Fruit fly (Drosophila melanogaster) whole organism, embryonic: ENCODE data around the gene CG4455.

ENCODE experiments used
- Abd-B ChIP-seq: fragments of 200-800 bp; sonication (Bioruptor generic); optimal IDR thresholded peaks from 2 replicates; lab custom pipeline; 2018; ENCODE audit warnings: missing biosample characterization, mild to moderate bottlenecking, missing genetic modification characterization, moderate library complexity
- CG10321 ChIP-seq: fragments of 200-800 bp; sonication (Bioruptor generic); IDR thresholded peaks from 2 replicates; pipeline ENCODE4 v1.3.6; 2022; ENCODE audit warnings: missing biosample characterization, missing genetic modification characterization
- CG10431 ChIP-seq: fragments of 200-800 bp; sonication (Bioruptor generic); optimal IDR thresholded peaks from 3 replicates; lab custom pipeline; 2018; ENCODE audit warnings: missing biosample characterization, mild to moderate bottlenecking, missing genetic modification characterization
- CG10462 ChIP-seq: fragments of 200-800 bp; sonication (Bioruptor generic); optimal IDR thresholded peaks from 2 replicates; lab custom pipeline; 2016; ENCODE audit warnings: missing biosample characterization, missing genetic modification characterization
- CG11695 ChIP-seq: fragments of 200-800 bp; sonication (Bioruptor generic); IDR thresholded peaks from 3 replicates; pipeline ENCODE4 v1.3.6; 2022; ENCODE audit warnings: missing biosample characterization, missing genetic modification characterization
- CG12155 ChIP-seq: fragments of 200-800 bp; sonication (Bioruptor generic); optimal IDR thresholded peaks from 3 replicates; lab custom pipeline; 2016; ENCODE audit warnings: missing biosample characterization, missing genetic modification characterization
- CG12391 ChIP-seq: fragments of 200-800 bp; sonication (Bioruptor generic); optimal IDR thresholded peaks from 3 replicates; lab custom pipeline; 2018; ENCODE audit warnings: missing biosample characterization, mild to moderate bottlenecking, missing genetic modification characterization, moderate library complexity
- CG13775 ChIP-seq: fragments of 200-800 bp; sonication (Bioruptor generic); optimal IDR thresholded peaks from 3 replicates; lab custom pipeline; 2017; ENCODE audit warnings: missing biosample characterization, mild to moderate bottlenecking, missing genetic modification characterization
- CG14710 ChIP-seq: fragments of 200-800 bp; sonication (Bioruptor generic); optimal IDR thresholded peaks from 3 replicates; lab custom pipeline; 2019; ENCODE audit warnings: missing biosample characterization, mild to moderate bottlenecking, missing genetic modification characterization, moderate library complexity
- CG15696 ChIP-seq: fragments of 200-800 bp; sonication (Bioruptor generic); optimal IDR thresholded peaks from 2 replicates; lab custom pipeline; 2019; ENCODE audit warnings: missing biosample characterization, mild to moderate bottlenecking, missing genetic modification characterization, moderate library complexity
- CG1603 ChIP-seq: fragments of 200-800 bp; sonication (Bioruptor generic); optimal IDR thresholded peaks from 2 replicates; lab custom pipeline; 2019; ENCODE audit warnings: missing biosample characterization, mild to moderate bottlenecking, missing genetic modification characterization, moderate library complexity
- CG2116 ChIP-seq: fragments of 200-800 bp; sonication (Bioruptor generic); optimal IDR thresholded peaks from 3 replicates; lab custom pipeline; 2018; ENCODE audit warnings: missing biosample characterization, mild to moderate bottlenecking, missing genetic modification characterization
- CG2120 ChIP-seq: fragments of 200-800 bp; sonication (Bioruptor generic); optimal IDR thresholded peaks from 3 replicates; lab custom pipeline; 2016; ENCODE audit warnings: missing biosample characterization, missing genetic modification characterization
- CG2199 ChIP-seq: fragments of 200-800 bp; sonication (Bioruptor generic); IDR thresholded peaks from 3 replicates; pipeline ENCODE4 v1.3.6; 2022; ENCODE audit warnings: missing biosample characterization, missing genetic modification characterization
- CG30020 ChIP-seq: fragments of 200-800 bp; optimal IDR thresholded peaks from 2 replicates; lab custom pipeline; 2019; ENCODE audit warnings: missing biosample characterization, mild to moderate bottlenecking, missing genetic modification characterization, moderate library complexity
- CG3065 ChIP-seq: fragments of 200-800 bp; sonication (Bioruptor generic); optimal IDR thresholded peaks from 2 replicates; lab custom pipeline; 2016; ENCODE audit warnings: missing biosample characterization, missing genetic modification characterization
- CG31441 ChIP-seq: fragments of 200-800 bp; sonication (Bioruptor generic); IDR thresholded peaks from 2 replicates; pipeline ENCODE4 v1.3.6; 2022; ENCODE audit warnings: missing biosample characterization, missing genetic modification characterization
- CG42726 ChIP-seq: fragments of 200-800 bp; sonication (Bioruptor generic); IDR thresholded peaks from 2 replicates; pipeline ENCODE4 v1.3.6; 2022; ENCODE audit warnings: missing biosample characterization, missing genetic modification characterization; ENCODE audit not compliant: partially characterized antibody
- CG43689 ChIP-seq: fragments of 200-800 bp; sonication (Bioruptor generic); IDR thresholded peaks from 2 replicates; pipeline ENCODE4 v1.3.6; 2022; ENCODE audit warnings: missing biosample characterization, missing genetic modification characterization
- CG4617 ChIP-seq: fragments of 200-800 bp; sonication (Bioruptor generic); optimal IDR thresholded peaks from 3 replicates; lab custom pipeline; 2016; ENCODE audit warnings: missing biosample characterization, missing genetic modification characterization, borderline replicate concordance
- CG5245 ChIP-seq: fragments of 200-800 bp; sonication (Bioruptor generic); optimal IDR thresholded peaks from 3 replicates; lab custom pipeline; 2016; ENCODE audit warnings: missing biosample characterization, missing genetic modification characterization
- CG6254 ChIP-seq: fragments of 200-800 bp; sonication (Bioruptor generic); optimal IDR thresholded peaks from 3 replicates; lab custom pipeline; 2017; ENCODE audit warnings: mild to moderate bottlenecking, missing biosample characterization, missing genetic modification reagents, missing genetic modification characterization
- CG7786 ChIP-seq: fragments of 200-800 bp; sonication (Bioruptor generic); optimal IDR thresholded peaks from 2 replicates; lab custom pipeline; 2016; ENCODE audit warnings: missing biosample characterization, missing genetic modification characterization
- Chrac-16 ChIP-seq: fragments of 200-800 bp; sonication (Bioruptor generic); optimal IDR thresholded peaks from 3 replicates; lab custom pipeline; 2016; ENCODE audit warnings: missing biosample characterization, missing genetic modification characterization
- Dfd ChIP-seq, 2 experiments: fragments of >200 bp; optimal IDR thresholded peaks; 2 replicates each; lab custom pipeline; 2017; ENCODE audit warnings: missing biosample characterization in 2 of 2, missing genetic modification characterization in 2 of 2
- E2f2 ChIP-seq: fragments of 200-800 bp; sonication (Bioruptor generic); IDR thresholded peaks from 2 replicates; pipeline ENCODE4 v1.3.6; 2022; ENCODE audit warnings: missing biosample characterization, missing genetic modification characterization
- Eip74EF ChIP-seq, 2 experiments: fragments of 200-800 bp in 1 of 2; fragments of >200 bp in 1 of 2; sonication (Bioruptor generic) in 1 of 2; optimal IDR thresholded peaks; 2 replicates each; lab custom pipeline; 2017 to 2019; ENCODE audit warnings: missing biosample characterization in 2 of 2, missing genetic modification characterization in 2 of 2, mild to moderate bottlenecking in 1 of 2, moderate library complexity in 1 of 2
- Elba2 ChIP-seq: fragments of 200-800 bp; sonication (Bioruptor generic); optimal IDR thresholded peaks from 3 replicates; lab custom pipeline; 2016; ENCODE audit warnings: missing biosample characterization, missing genetic modification characterization
- MESR4 ChIP-seq: fragments of 200-800 bp; sonication (Bioruptor generic); optimal IDR thresholded peaks from 2 replicates; lab custom pipeline; 2018; ENCODE audit warnings: missing biosample characterization, mild to moderate bottlenecking, missing genetic modification characterization, moderate library complexity
- Neu2 ChIP-seq: fragments of 200-800 bp; sonication (Bioruptor generic); optimal IDR thresholded peaks from 3 replicates; lab custom pipeline; 2016; ENCODE audit warnings: missing biosample characterization, missing genetic modification characterization, borderline replicate concordance
- Nf-YA ChIP-seq: fragments of 200-800 bp; sonication (Bioruptor generic); IDR thresholded peaks from 2 replicates; pipeline ENCODE4 v1.3.6; 2022; ENCODE audit warnings: missing biosample characterization, missing genetic modification characterization
- Sry-δ ChIP-seq: fragments of 200-800 bp; sonication (Bioruptor generic); optimal IDR thresholded peaks from 2 replicates; lab custom pipeline; 2016; ENCODE audit warnings: missing biosample characterization, missing genetic modification characterization
- Xrp1 ChIP-seq: fragments of 200-800 bp; sonication (Bioruptor generic); IDR thresholded peaks from 2 replicates; pipeline ENCODE4 v1.3.6; 2022; ENCODE audit warnings: missing biosample characterization, missing genetic modification characterization
- YL-1 ChIP-seq: fragments of 200-800 bp; sonication (Bioruptor generic); optimal IDR thresholded peaks from 3 replicates; lab custom pipeline; 2017; ENCODE audit warnings: missing biosample characterization, mild to moderate bottlenecking, missing genetic modification characterization
- al ChIP-seq: fragments of 200-800 bp; sonication (Bioruptor generic); IDR thresholded peaks from 2 replicates; pipeline ENCODE4 v1.3.6; 2022; ENCODE audit warnings: missing biosample characterization, missing genetic modification characterization
- cad ChIP-seq: fragments of >200 bp; optimal IDR thresholded peaks from 2 replicates; lab custom pipeline; 2017; ENCODE audit warnings: missing biosample characterization, missing genetic modification characterization
- chinmo ChIP-seq: fragments of 200-800 bp; sonication (Bioruptor generic); IDR thresholded peaks from 4 replicates; pipeline ENCODE4 v1.3.6; 2022; ENCODE audit warnings: missing biosample characterization, missing genetic modification characterization; ENCODE audit not compliant: partially characterized antibody
- disco-r ChIP-seq: fragments of 200-800 bp; sonication (Bioruptor generic); optimal IDR thresholded peaks from 2 replicates; lab custom pipeline; 2016; ENCODE audit warnings: missing biosample characterization, missing genetic modification characterization
- emc ChIP-seq: fragments of 200-800 bp; sonication (Bioruptor generic); optimal IDR thresholded peaks from 2 replicates; lab custom pipeline; 2016; ENCODE audit warnings: missing biosample characterization, missing genetic modification characterization
- fd102C ChIP-seq: fragments of 200-800 bp; sonication (Bioruptor generic); optimal IDR thresholded peaks from 2 replicates; lab custom pipeline; 2018; ENCODE audit warnings: missing biosample characterization, mild to moderate bottlenecking, missing genetic modification characterization, moderate library complexity
- fu2 ChIP-seq: fragments of 200-800 bp; sonication (Bioruptor generic); optimal IDR thresholded peaks from 2 replicates; lab custom pipeline; 2016; ENCODE audit warnings: missing biosample characterization, missing genetic modification characterization
- hth ChIP-seq: fragments of >200 bp; optimal IDR thresholded peaks from 2 replicates; lab custom pipeline; 2017; ENCODE audit warnings: inconsistent platforms
- jigr1 ChIP-seq: fragments of 200-800 bp; sonication (Bioruptor generic); IDR thresholded peaks from 3 replicates; pipeline ENCODE4 v1.3.6; 2022; ENCODE audit warnings: missing biosample characterization, missing genetic modification characterization
- lilli ChIP-seq: fragments of 200-800 bp; sonication (Bioruptor generic); optimal IDR thresholded peaks from 3 replicates; lab custom pipeline; 2016; ENCODE audit warnings: missing biosample characterization, missing genetic modification characterization
- nmo ChIP-seq: fragments of 200-800 bp; sonication (Bioruptor generic); optimal IDR thresholded peaks from 2 replicates; lab custom pipeline; 2018; ENCODE audit warnings: missing biosample characterization, mild to moderate bottlenecking, missing genetic modification characterization, moderate library complexity
- pb ChIP-seq: fragments of 200-800 bp; sonication (Bioruptor generic); optimal IDR thresholded peaks from 3 replicates; lab custom pipeline; 2016; ENCODE audit warnings: missing biosample characterization, missing genetic modification characterization
- pho ChIP-seq: fragments of 200-800 bp; sonication (Bioruptor generic); optimal IDR thresholded peaks from 2 replicates; lab custom pipeline; 2016; ENCODE audit warnings: missing biosample characterization, missing genetic modification characterization
- pzg ChIP-seq: fragments of 200-800 bp; sonication (Bioruptor generic); optimal IDR thresholded peaks from 3 replicates; lab custom pipeline; 2018; ENCODE audit warnings: missing biosample characterization, mild to moderate bottlenecking, missing genetic modification characterization, moderate library complexity
- row ChIP-seq: fragments of 200-800 bp; sonication (Bioruptor generic); IDR thresholded peaks from 3 replicates; pipeline ENCODE4 v1.3.6; 2022; ENCODE audit warnings: missing biosample characterization, missing genetic modification characterization
- scrt ChIP-seq: fragments of 200-800 bp; sonication (Bioruptor generic); optimal IDR thresholded peaks from 2 replicates; lab custom pipeline; 2018; ENCODE audit warnings: missing biosample characterization, mild to moderate bottlenecking, missing genetic modification characterization, moderate library complexity
- slp2 ChIP-seq: fragments of 200-800 bp; sonication (Bioruptor generic); optimal IDR thresholded peaks from 2 replicates; lab custom pipeline; 2016; ENCODE audit warnings: missing biosample characterization, missing genetic modification characterization
- zf30C ChIP-seq: fragments of 200-800 bp; sonication (Bioruptor generic); optimal IDR thresholded peaks from 3 replicates; lab custom pipeline; 2018; ENCODE audit warnings: missing biosample characterization, mild to moderate bottlenecking, missing genetic modification characterization

CG4455 gene

DNA sequence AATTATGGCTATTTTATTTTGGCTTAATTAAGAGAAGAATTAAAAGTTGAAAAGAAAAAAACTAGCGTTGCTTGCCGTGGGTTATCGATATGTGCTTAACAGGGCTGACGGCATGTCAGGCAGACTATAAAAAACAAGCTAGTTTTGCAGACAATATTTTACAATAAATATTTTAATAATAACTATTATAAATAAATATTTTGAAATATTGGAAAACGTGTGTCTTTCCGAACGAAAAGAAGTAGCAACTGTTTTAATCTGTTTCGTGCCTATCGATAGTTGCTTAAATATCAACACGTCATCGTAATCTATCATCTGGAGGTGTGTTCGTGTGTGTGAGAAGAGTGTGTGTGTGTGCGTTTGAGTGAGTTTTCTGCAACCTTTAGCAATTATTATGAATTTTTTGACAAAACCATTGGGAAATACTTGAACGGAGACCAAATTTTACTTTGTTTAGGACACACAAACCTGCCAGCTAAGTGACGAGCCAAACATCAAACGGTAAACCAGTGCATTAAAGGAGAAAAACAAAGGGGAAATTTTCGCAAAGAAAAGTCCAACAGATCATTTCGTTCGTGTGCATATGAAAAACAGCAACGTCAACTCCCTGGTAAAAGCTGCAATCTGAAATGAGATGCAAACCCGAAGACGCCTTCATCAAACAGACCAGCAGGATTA lies 45.6 kb upstream of the CG4455 start, which contains the start of the genes CG5861 and Syx5 (continued):
- TF ChIP-seq disco-r (GFP tag; lab: Kevin White, UChicago) = no peak
- no peak for TF ChIP-seq emc (GFP tag; lab: Kevin White, UChicago)
- no peak for TF ChIP-seq zf30C (GFP tag; lab: Kevin White, UChicago)
- TF ChIP-seq lilli = peak; percentile 57
- TF ChIP-seq CG4617 = peak; percentile 61
- TF ChIP-seq row = peak; percentile 86
- peak; percentile 54 for TF ChIP-seq E2f2
- no peak for TF ChIP-seq CG10462
- peak; percentile 95 for TF ChIP-seq YL-1 (GFP tag; lab: Kevin White, UChicago)
- peak; percentile 82 for TF ChIP-seq CG12391 (tag; lab: Kevin White, UChicago)
- TF ChIP-seq CG14710 = peak; percentile 78
- TF ChIP-seq CG10321 = no peak
- no peak for TF ChIP-seq CG10431 (GFP tag; lab: Kevin White, UChicago)
- TF ChIP-seq chinmo (GFP tag; lab: Robert Waterston, UW) = peak; percentile 78; the same call in 3 of the 4 replicates
- TF ChIP-seq CG11695 (GFP tag; lab: Robert Waterston, UW) = peak; percentile 21; the same call in 1 of the 3 replicates
- no peak for TF ChIP-seq pho (GFP tag; lab: Kevin White, UChicago)
- no peak for TF ChIP-seq fd102C (GFP tag; lab: Kevin White, UChicago)
- TF ChIP-seq CG2199 (GFP tag; lab: Robert Waterston, UW) = no peak
- TF ChIP-seq CG7786 = no peak
- TF ChIP-seq Eip74EF (GFP tag; optimal IDR thresholded peaks at IDR 0.05; lab: Kevin White, UChicago) = peak in 1 of 2 experiments; percentile 0
- TF ChIP-seq CG13775 (GFP tag; lab: Kevin White, UChicago) = peak; percentile 64
- TF ChIP-seq CG12155 (GFP tag; lab: Kevin White, UChicago) = peak; percentile 24
- no peak for TF ChIP-seq pb (GFP tag; lab: Kevin White, UChicago)
- no peak for TF ChIP-seq Abd-B
- no peak; the same call in none of the 2 replicates for TF ChIP-seq CG31441
- no peak for TF ChIP-seq fu2 (GFP tag; lab: Kevin White, UChicago)
- peak; percentile 72 for TF ChIP-seq nmo (GFP tag; lab: Kevin White, UChicago)
- TF ChIP-seq Chrac-16 (GFP tag; lab: Kevin White, UChicago) = peak; percentile 32
- no peak for TF ChIP-seq cad (GFP tag; lab: Kevin White, UChicago)
- peak; percentile 60 for TF ChIP-seq al (GFP tag; lab: Robert Waterston, UW)
- TF ChIP-seq Sry-δ (GFP tag; lab: Kevin White, UChicago) = peak; percentile 58
- no peak for TF ChIP-seq jigr1
- no peak for TF ChIP-seq CG6254 (GFP tag; lab: Kevin White, UChicago)
- TF ChIP-seq Neu2 (GFP tag; lab: Kevin White, UChicago) = no peak
- TF ChIP-seq MESR4 (GFP tag; lab: Kevin White, UChicago) = peak; percentile 66
- TF ChIP-seq CG1603 (tag; lab: Kevin White, UChicago) = no peak
- TF ChIP-seq CG43689 = no peak
- TF ChIP-seq, all 482 proteins: peak for 229

- TF ChIP-seq scrt (GFP tag; lab: Kevin White, UChicago) (no peak), CG3065 (no peak), Elba2 (GFP tag; lab: Kevin White, UChicago) (peak; percentile 18), Xrp1 (peak; percentile 35; the same call in 1 of the 2 replicates), CG5245 (GFP tag; lab: Kevin White, UChicago) (peak; percentile 15), hth (lab: Kevin White, UChicago) (no peak), pzg (GFP tag; lab: Kevin White, UChicago) (peak; percentile 92), CG30020 (tag; lab: Kevin White, UChicago) (peak; percentile 58), CG2116 (GFP tag; lab: Kevin White, UChicago) (peak; percentile 88), Nf-YA (GFP tag; lab: Robert Waterston, UW) (no peak), CG42726 (GFP tag; lab: Robert Waterston, UW) (no peak), slp2 (GFP tag; lab: Kevin White, UChicago) (no peak), CG2120 (GFP tag; lab: Kevin White, UChicago) (peak; percentile 42), CG15696 (tag; lab: Kevin White, UChicago) (no peak), Dfd (GFP tag; optimal IDR thresholded peaks at IDR 0.05; lab: Kevin White, UChicago) (no peak)
Observed at dm6 chr2L:16310648-16311047, 42.1 kb upstream of the CG4455 start, which contains the start of the genes cni and fzy. cni (minus strand) TSS chr2L:16310726. fzy (plus strand) TSS chr2L:16310956.
